Fruit fly (Drosophila melanogaster): ENCODE measurements around the gene CG5196.

DNA sequence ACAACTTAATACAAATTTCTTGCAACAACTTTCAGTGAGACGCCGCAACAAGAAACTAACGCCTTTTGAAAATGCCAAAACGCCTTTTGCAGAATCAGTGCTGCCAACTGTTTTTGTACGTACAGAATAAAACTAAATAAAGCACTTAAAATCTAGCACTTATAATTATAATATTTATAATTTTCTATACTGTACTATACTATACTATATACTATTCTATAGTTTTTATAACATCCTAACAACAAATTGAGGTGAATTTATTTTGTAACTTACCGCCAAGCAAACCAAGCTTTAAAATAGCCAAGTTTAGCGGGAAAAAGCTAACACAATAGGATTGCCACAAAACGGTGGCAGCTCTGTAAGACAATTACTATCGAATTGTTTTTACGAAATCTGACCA lies 25.6 kb downstream of the CG5196 start, which contains the start of the genes Aos1 and Srlp:
- TF ChIP-seq CG6792 (GFP tag; optimal IDR thresholded peaks at IDR 0.05), result no peak
- no peak for TF ChIP-seq spab (GFP tag; optimal IDR thresholded peaks at IDR 0.05)
- TF ChIP-seq fd85E (GFP tag; optimal IDR thresholded peaks at IDR 0.05), result no peak
- TF ChIP-seq CG32006 (GFP tag; optimal IDR thresholded peaks at IDR 0.05), result no peak
- TF ChIP-seq Blimp-1 (GFP tag; optimal IDR thresholded peaks at IDR 0.05), result no peak
- no peak for TF ChIP-seq dac (GFP tag; optimal IDR thresholded peaks at IDR 0.05)

All from whole organism, prepupa.